Fruit fly (Drosophila melanogaster): ENCODE results near the gene kay.

- TF ChIP-seq CG14711 (tag; optimal IDR thresholded peaks at IDR 0.05) (no peak), ovo (GFP tag; optimal IDR thresholded peaks at IDR 0.05) (no peak), CG5204 (GFP tag; optimal IDR thresholded peaks at IDR 0.05) (no peak), Mnt (GFP tag; optimal IDR thresholded peaks at IDR 0.05) (no peak), toe (GFP tag; optimal IDR thresholded peaks at IDR 0.05) (no peak), Crg-1 (GFP tag; optimal IDR thresholded peaks at IDR 0.05) (no peak), CG7045 (GFP tag; optimal IDR thresholded peaks at IDR 0.05) (no peak), cnc (optimal IDR thresholded peaks at IDR 0.05) (no peak), Hr96 (GFP tag; optimal IDR thresholded peaks at IDR 0.05) (no peak), Clk (GFP tag; optimal IDR thresholded peaks at IDR 0.05) (no peak), cic (GFP tag; optimal IDR thresholded peaks at IDR 0.05) (no peak)
These were observed 49.6 kb upstream of the kay start for dm6 chr3R:29716043-29716781.

Measured in whole organism, adult.